Worm (Caenorhabditis elegans): Measurements from ENCODE around the gene F28H7.2.

F28H7.2 gene

DNA sequence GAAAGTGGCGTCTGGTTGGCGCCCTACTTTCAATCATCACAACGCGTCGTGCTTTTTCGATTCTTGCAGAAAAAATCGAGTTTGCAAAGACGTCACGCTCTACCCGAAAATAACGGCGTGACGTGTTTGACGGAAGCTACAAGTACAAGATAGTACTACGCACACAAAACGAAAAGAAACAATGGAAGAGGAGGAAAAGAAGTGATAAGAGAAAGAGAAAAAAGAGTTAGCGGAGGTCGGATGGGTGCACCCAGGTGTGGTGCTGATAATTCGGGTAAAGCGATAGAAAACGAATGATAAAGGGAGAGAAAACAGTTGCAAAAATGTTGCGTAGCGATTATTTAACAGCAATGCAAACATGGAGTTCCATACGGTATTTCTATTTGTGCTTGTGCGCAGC is 21.0 kb upstream of the F28H7.2 start (continued):
- peak; percentile 96 for TF ChIP-seq elt-2 (tag; optimal IDR thresholded peaks at IDR 0.05)
- TF ChIP-seq hlh-4 (tag; optimal IDR thresholded peaks at IDR 0.05) = no peak
- no peak for TF ChIP-seq sup-37 (GFP tag; optimal IDR thresholded peaks at IDR 0.05)
- TF ChIP-seq vab-15 (tag; optimal IDR thresholded peaks at IDR 0.05) = no peak
- peak in 1 of 6 experiments; percentile 23 for TF ChIP-seq elt-3 (tag; optimal IDR thresholded peaks at IDR 0.05)
- TF ChIP-seq unc-86 (tag; optimal IDR thresholded peaks at IDR 0.05) = no peak
- TF ChIP-seq pax-3 (tag; optimal IDR thresholded peaks at IDR 0.05) = no peak
- 0 out of 2 replicates have a peak, but pooled peaks have one; percentile 6 for TF ChIP-seq nhr-19 (GFP tag; conservative IDR thresholded peaks at IDR 0.05)
- TF ChIP-seq mab-9 (GFP tag; IDR thresholded peaks at IDR 0.05) = no peak
- no peak for TF ChIP-seq skn-1 (tag; optimal IDR thresholded peaks at IDR 0.05)
- no peak for TF ChIP-seq ztf-4 (tag; optimal IDR thresholded peaks at IDR 0.05)
- no peak for TF ChIP-seq ceh-82 (tag; optimal IDR thresholded peaks at IDR 0.05)
- peak; percentile 11 for TF ChIP-seq snu-23 (GFP tag; optimal IDR thresholded peaks at IDR 0.05)
- TF ChIP-seq fos-1 (tag; optimal IDR thresholded peaks at IDR 0.05) = no peak
- TF ChIP-seq nhr-12 (tag; optimal IDR thresholded peaks at IDR 0.05) = no peak
- TF ChIP-seq ets-5 (GFP tag; IDR thresholded peaks at IDR 0.05) = no peak
- no peak for TF ChIP-seq pag-3 (tag; optimal IDR thresholded peaks at IDR 0.05; ENCODE audit: borderline replicate concordance, insufficient read depth)
- no peak for TF ChIP-seq fkh-8 (tag; optimal IDR thresholded peaks at IDR 0.05)
- TF ChIP-seq lsy-2 (tag; optimal IDR thresholded peaks at IDR 0.05) = peak in 1 of 2 experiments; percentile 7
- no peak for TF ChIP-seq nhr-76 (tag; optimal IDR thresholded peaks at IDR 0.05)
- no peak for TF ChIP-seq aha-1 (tag; optimal IDR thresholded peaks at IDR 0.05)
- TF ChIP-seq ceh-63 (GFP tag; optimal IDR thresholded peaks at IDR 0.05) = no peak
- TF ChIP-seq grh-1 (GFP tag; IDR thresholded peaks at IDR 0.05) = no peak
- TF ChIP-seq C16A3.4 (tag; optimal IDR thresholded peaks at IDR 0.05) = no peak
- peak; percentile 46 for TF ChIP-seq nhr-77 (tag; optimal IDR thresholded peaks at IDR 0.05)
- peak; percentile 78 for TF ChIP-seq nhr-20 (tag; optimal IDR thresholded peaks at IDR 0.05)
- TF ChIP-seq ceh-90 (tag; optimal IDR thresholded peaks at IDR 0.05) = no peak
- TF ChIP-seq egl-27 (tag; optimal IDR thresholded peaks at IDR 0.05) = no peak
- TF ChIP-seq ztf-11 (tag; optimal IDR thresholded peaks at IDR 0.05) = no peak
- TF ChIP-seq lin-39 (tag; optimal IDR thresholded peaks at IDR 0.05) = no peak
- TF ChIP-seq sptf-1 (tag; optimal IDR thresholded peaks at IDR 0.05) = no peak
- TF ChIP-seq unc-62 (GFP tag; optimal IDR thresholded peaks at IDR 0.05) = no peak
- no peak for TF ChIP-seq ceh-88 (GFP tag; IDR thresholded peaks at IDR 0.05)
- TF ChIP-seq nhr-84 (tag; optimal IDR thresholded peaks at IDR 0.05) = no peak

DNA sequence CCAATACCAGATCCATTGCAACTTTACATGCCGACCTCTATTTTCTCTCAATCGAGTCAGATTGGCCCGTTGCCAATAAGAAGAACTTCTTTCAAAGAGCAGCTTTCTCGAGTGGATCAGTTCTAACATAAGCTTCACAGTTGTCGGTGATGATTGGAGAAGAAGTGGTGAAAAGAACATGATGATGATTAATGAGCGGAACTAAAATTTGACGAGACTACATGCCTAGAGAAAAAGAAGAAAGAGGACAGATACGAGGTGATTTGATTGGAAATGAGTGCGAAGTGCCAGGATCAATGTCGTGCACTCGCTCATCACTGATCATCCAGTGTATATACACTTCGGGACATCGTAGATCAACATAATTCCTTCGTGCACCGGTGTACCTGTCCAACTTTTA is 20.1 kb upstream of the F28H7.2 start:
- TF ChIP-seq nhr-28 (tag; optimal IDR thresholded peaks at IDR 0.05) (no peak), nhr-71 (tag; optimal IDR thresholded peaks at IDR 0.05) (peak; percentile 84), dpl-1 (GFP tag; optimal IDR thresholded peaks at IDR 0.05) (no peak), Y116A8C.19 (tag; optimal IDR thresholded peaks at IDR 0.05; ENCODE audit: borderline replicate concordance) (no peak), nhr-20 (tag; optimal IDR thresholded peaks at IDR 0.05) (peak; percentile 52), lsy-2 (tag; optimal IDR thresholded peaks at IDR 0.05) (peak in 1 of 2 experiments; percentile 26), ama-1 (optimal IDR thresholded peaks at IDR 0.05) (no peak), nhr-237 (tag; optimal IDR thresholded peaks at IDR 0.05) (no peak), lin-39 (tag; optimal IDR thresholded peaks at IDR 0.05) (peak; percentile 92), skn-1 (tag; optimal IDR thresholded peaks at IDR 0.05) (no peak), lir-3 (tag; optimal IDR thresholded peaks at IDR 0.05; ENCODE audit: poor library complexity) (no peak), snu-23 (GFP tag; optimal IDR thresholded peaks at IDR 0.05) (peak; percentile 38), rnt-1 (tag; optimal IDR thresholded peaks at IDR 0.05) (peak; percentile 91), aha-1 (tag; optimal IDR thresholded peaks at IDR 0.05) (no peak), unc-130 (tag; optimal IDR thresholded peaks at IDR 0.05) (peak; percentile 40), blmp-1 (tag; optimal IDR thresholded peaks at IDR 0.05) (peak; percentile 57), nhr-84 (tag; optimal IDR thresholded peaks at IDR 0.05) (no peak), nhr-90 (tag; optimal IDR thresholded peaks at IDR 0.05; ENCODE audit: poor library complexity) (no peak), unc-62 (GFP tag; optimal IDR thresholded peaks at IDR 0.05) (no peak), efl-1 (optimal IDR thresholded peaks at IDR 0.05) (peak in 1 of 2 experiments; percentile 2), efl-1 (GFP tag; optimal IDR thresholded peaks at IDR 0.05 in 1 of 2) (peak in 1 of 2 experiments; percentile 76), C16A3.4 (tag; optimal IDR thresholded peaks at IDR 0.05) (peak; percentile 12), nhr-85 (tag) (no peak), dsc-1 (tag; optimal IDR thresholded peaks at IDR 0.05) (no peak), nhr-19 (GFP tag; conservative IDR thresholded peaks at IDR 0.05) (peak; percentile 66), tbx-2 (tag; optimal IDR thresholded peaks at IDR 0.05) (peak; percentile 69), nhr-12 (tag; optimal IDR thresholded peaks at IDR 0.05) (no peak), swsn-7 (tag; optimal IDR thresholded peaks at IDR 0.05) (peak; percentile 18), lin-35 (GFP tag; optimal IDR thresholded peaks at IDR 0.05) (peak in 1 of 2 experiments; percentile 6)
